Worm (Caenorhabditis elegans) whole organism, young adult: ENCODE measurements around the gene T24C4.10.
A peak's percentile ranks its signal among the peaks of the same experiment; 100 is the strongest.

Source experiments
- B0019.2 ChIP-seq: fragments of 200-800 bp; sonication (Bioruptor generic); conservative IDR thresholded peaks from 2 replicates; pipeline ENCODE4 v1.3.6; 2022; ENCODE audit warnings: missing genetic modification reagents, missing genetic modification characterization, missing compliant biosample characterization
- C17E4.6 ChIP-seq: fragments of 200-800 bp; sonication (Bioruptor generic); IDR thresholded peaks from 2 replicates; pipeline ENCODE4 v1.3.6; 2022; ENCODE audit warnings: missing genetic modification reagents, missing genetic modification characterization, missing compliant biosample characterization
- D2030.7 ChIP-seq: fragments of 200-800 bp; sonication (Bioruptor generic); IDR thresholded peaks from 2 replicates; pipeline ENCODE4 v1.3.6; 2022; ENCODE audit warnings: missing genetic modification reagents, missing genetic modification characterization, missing compliant biosample characterization
- F10E7.11 ChIP-seq: sonication (generic microtip); optimal IDR thresholded peaks from 2 replicates; lab custom pipeline; 2017; ENCODE audit warnings: mild to moderate bottlenecking, missing genetic modification characterization, moderate library complexity, missing compliant biosample characterization
- F52B5.7 ChIP-seq: sonication (generic microtip); optimal IDR thresholded peaks from 2 replicates; lab custom pipeline; 2016; ENCODE audit warnings: mild to moderate bottlenecking, missing genetic modification characterization, missing compliant biosample characterization
- F57C9.4 ChIP-seq: sonication (generic microtip); optimal IDR thresholded peaks from 2 replicates; lab custom pipeline; 2017; ENCODE audit warnings: mild to moderate bottlenecking, missing genetic modification characterization, missing compliant biosample characterization
- Y53F4B.3 ChIP-seq: fragments of 200-800 bp; sonication (Bioruptor generic); IDR thresholded peaks from 2 replicates; pipeline ENCODE4 v1.3.6; 2022; ENCODE audit warnings: missing genetic modification reagents, missing genetic modification characterization, missing compliant biosample characterization
- Y79H2A.3 ChIP-seq: fragments of 200-800 bp; sonication (Bioruptor generic); conservative IDR thresholded peaks from 2 replicates; pipeline ENCODE4 v1.3.6; 2022; ENCODE audit warnings: missing genetic modification reagents, missing genetic modification characterization, missing compliant biosample characterization
- ZK185.1 ChIP-seq: sonication (generic microtip); optimal IDR thresholded peaks from 2 replicates; lab custom pipeline; 2016; ENCODE audit warnings: mild to moderate bottlenecking, missing genetic modification characterization, missing compliant biosample characterization; ENCODE audit not compliant: poor library complexity, severe bottlenecking
- ama-1 ChIP-seq, 3 experiments: fragments of 150-350 bp in 1 of 3; sonication (generic microtip) in 2 of 3; optimal IDR thresholded peaks; 2 replicates each; lab custom pipeline; 2014 to 2018; ENCODE audit warnings: missing biosample characterization in 2 of 3, missing genetic modification characterization in 2 of 3, missing genetic modification reagents in 2 of 3
- aptf-2 ChIP-seq: fragments of 200-800 bp; sonication (Bioruptor generic); conservative IDR thresholded peaks from 2 replicates; pipeline ENCODE4 v1.3.6; 2022; ENCODE audit warnings: missing genetic modification reagents, missing genetic modification characterization, missing compliant biosample characterization
- aptf-3 ChIP-seq: fragments of 200-800 bp; sonication (Bioruptor generic); IDR thresholded peaks from 2 replicates; pipeline ENCODE4 v1.3.6; 2022; ENCODE audit warnings: missing genetic modification characterization, missing compliant biosample characterization
- atf-7 ChIP-seq: sonication (generic microtip); optimal IDR thresholded peaks from 2 replicates; lab custom pipeline; 2017; ENCODE audit warnings: mild to moderate bottlenecking, missing genetic modification characterization, missing compliant biosample characterization
- attf-3 ChIP-seq: fragments of 200-800 bp; sonication (Bioruptor generic); conservative IDR thresholded peaks from 2 replicates; pipeline ENCODE4 v1.3.6; 2022; ENCODE audit warnings: missing genetic modification reagents, missing genetic modification characterization, missing compliant biosample characterization
- attf-6 ChIP-seq: fragments of 200-800 bp; sonication (Bioruptor generic); IDR thresholded peaks from 2 replicates; pipeline ENCODE4 v1.3.6; 2022; ENCODE audit warnings: missing genetic modification reagents, missing genetic modification characterization, missing compliant biosample characterization
- bed-1 ChIP-seq: fragments of 200-800 bp; sonication (Bioruptor generic); IDR thresholded peaks from 2 replicates; pipeline ENCODE4 v1.3.6; 2022; ENCODE audit warnings: missing genetic modification reagents, missing genetic modification characterization, missing compliant biosample characterization
- ccch-3 ChIP-seq: fragments of 200-800 bp; sonication (Bioruptor generic); optimal IDR thresholded peaks from 2 replicates; lab custom pipeline; 2018; ENCODE audit warnings: mild to moderate bottlenecking, missing genetic modification characterization, missing compliant biosample characterization
- cebp-2 ChIP-seq: fragments of 200-800 bp; sonication (Bioruptor generic); IDR thresholded peaks from 2 replicates; pipeline ENCODE4 v1.3.6; 2022; ENCODE audit warnings: missing genetic modification characterization, missing compliant biosample characterization
- ceh-58 ChIP-seq: fragments of 200-800 bp; sonication (Bioruptor generic); IDR thresholded peaks from 2 replicates; pipeline ENCODE4 v1.3.6; 2022; ENCODE audit warnings: missing genetic modification characterization, missing compliant biosample characterization
- ceh-79 ChIP-seq: sonication (generic microtip); optimal IDR thresholded peaks from 2 replicates; lab custom pipeline; 2017; ENCODE audit warnings: mild to moderate bottlenecking, missing genetic modification characterization, missing compliant biosample characterization
- chd-7 ChIP-seq: sonication (generic microtip); optimal IDR thresholded peaks from 2 replicates; lab custom pipeline; 2016; ENCODE audit warnings: mild to moderate bottlenecking, missing genetic modification characterization, moderate library complexity, missing compliant biosample characterization
- dox-1 ChIP-seq: fragments of 200-800 bp; sonication (Bioruptor generic); IDR thresholded peaks from 2 replicates; pipeline ENCODE4 v1.3.6; 2022; ENCODE audit warnings: missing genetic modification reagents, missing genetic modification characterization, missing compliant biosample characterization
- dpff-1 ChIP-seq: sonication (generic microtip); optimal IDR thresholded peaks from 2 replicates; lab custom pipeline; 2017; ENCODE audit warnings: mild to moderate bottlenecking, missing genetic modification characterization, missing compliant biosample characterization
- efl-1 ChIP-seq: fragments of 150-350 bp; optimal IDR thresholded peaks from 2 replicates; lab custom pipeline; 2014; ENCODE audit warnings: missing biosample characterization, missing genetic modification reagents, missing genetic modification characterization
- egl-18 ChIP-seq: fragments of 200-800 bp; sonication (Bioruptor generic); IDR thresholded peaks from 2 replicates; pipeline ENCODE4 v1.3.6; 2022; ENCODE audit warnings: missing genetic modification reagents, missing genetic modification characterization, missing compliant biosample characterization
- egl-44 ChIP-seq: fragments of 200-800 bp; sonication (Bioruptor generic); IDR thresholded peaks from 2 replicates; pipeline ENCODE4 v1.3.6; 2022; ENCODE audit warnings: missing genetic modification reagents, missing genetic modification characterization, missing compliant biosample characterization
- him-1 ChIP-seq: sonication (generic microtip); optimal IDR thresholded peaks from 2 replicates; lab custom pipeline; 2016; ENCODE audit warnings: missing genotype, missing genetic modification reagents, missing genetic modification characterization, missing compliant biosample characterization
- hlh-26 ChIP-seq: fragments of 200-800 bp; sonication (Bioruptor generic); conservative IDR thresholded peaks from 2 replicates; pipeline ENCODE4 v1.3.6; 2022; ENCODE audit warnings: missing genetic modification reagents, missing genetic modification characterization, missing compliant biosample characterization
- hsf-1 ChIP-seq: fragments of 200-800 bp; sonication (Bioruptor generic); IDR thresholded peaks from 2 replicates; pipeline ENCODE4 v1.3.6; 2022; ENCODE audit warnings: missing genetic modification reagents, missing genetic modification characterization, missing compliant biosample characterization
- let-526 ChIP-seq: fragments of 200-800 bp; sonication (Bioruptor generic); IDR thresholded peaks from 2 replicates; pipeline ENCODE4 v1.3.6; 2022; ENCODE audit warnings: missing genetic modification reagents, missing genetic modification characterization, missing compliant biosample characterization
- lin-40 ChIP-seq: sonication (generic microtip); optimal IDR thresholded peaks from 2 replicates; lab custom pipeline; 2016; ENCODE audit warnings: missing genetic modification characterization, mild to moderate bottlenecking, missing compliant biosample characterization, missing genotype, missing genetic modification reagents
- lsl-1 ChIP-seq: fragments of 200-800 bp; sonication (Bioruptor generic); optimal IDR thresholded peaks from 2 replicates; lab custom pipeline; 2018; ENCODE audit warnings: mild to moderate bottlenecking, missing genetic modification characterization, moderate library complexity, missing compliant biosample characterization
- madf-3 ChIP-seq: fragments of 200-800 bp; sonication (Bioruptor generic); IDR thresholded peaks from 2 replicates; pipeline ENCODE4 v1.3.6; 2022; ENCODE audit warnings: missing genetic modification reagents, missing genetic modification characterization, missing compliant biosample characterization
- mcd-1 ChIP-seq: fragments of 200-800 bp; sonication (Bioruptor generic); IDR thresholded peaks from 2 replicates; pipeline ENCODE4 v1.3.6; 2022; ENCODE audit warnings: missing genetic modification reagents, missing genetic modification characterization, missing compliant biosample characterization
- nfya-1 ChIP-seq: sonication (generic microtip); optimal IDR thresholded peaks from 2 replicates; lab custom pipeline; 2017; ENCODE audit warnings: antibody characterized with exemption, missing compliant biosample characterization, missing genetic modification characterization, borderline replicate concordance; ENCODE audit not compliant: insufficient read depth
- nfya-2 ChIP-seq: fragments of 200-800 bp; sonication (Bioruptor generic); IDR thresholded peaks from 2 replicates; pipeline ENCODE4 v1.3.6; 2022; ENCODE audit warnings: missing genetic modification reagents, missing genetic modification characterization, missing compliant biosample characterization
- nhr-90 ChIP-seq: sonication (generic microtip); optimal IDR thresholded peaks from 2 replicates; lab custom pipeline; 2016; ENCODE audit warnings: missing genotype, mild to moderate bottlenecking, missing genetic modification characterization, missing compliant biosample characterization
- pbrm-1 ChIP-seq: fragments of 200-800 bp; sonication (Bioruptor generic); IDR thresholded peaks from 2 replicates; pipeline ENCODE4 v1.3.6; 2022; ENCODE audit warnings: missing genetic modification reagents, missing genetic modification characterization, missing compliant biosample characterization
- sdz-38 ChIP-seq: sonication (generic microtip); optimal IDR thresholded peaks from 2 replicates; lab custom pipeline; 2016; ENCODE audit warnings: missing genotype, missing genetic modification characterization, missing compliant biosample characterization
- snpc-1.1 ChIP-seq: sonication (generic microtip); optimal IDR thresholded peaks from 2 replicates; lab custom pipeline; 2017; ENCODE audit warnings: missing genetic modification characterization, mild to moderate bottlenecking, missing compliant biosample characterization, antibody characterized with exemption, moderate library complexity, missing genotype, missing genetic modification reagents; ENCODE audit not compliant: insufficient read depth
- snpc-1.3 ChIP-seq: sonication (generic microtip); optimal IDR thresholded peaks from 2 replicates; lab custom pipeline; 2017; ENCODE audit warnings: missing genetic modification characterization, mild to moderate bottlenecking, missing compliant biosample characterization, antibody characterized with exemption, moderate library complexity, missing genotype, missing genetic modification reagents; ENCODE audit not compliant: insufficient read depth
- snpc-3.4 ChIP-seq: sonication (generic microtip); optimal IDR thresholded peaks from 2 replicates; lab custom pipeline; 2017; ENCODE audit warnings: missing genetic modification characterization, mild to moderate bottlenecking, missing compliant biosample characterization, antibody characterized with exemption, moderate library complexity, missing genotype, missing genetic modification reagents
- unc-62 ChIP-seq: fragments of 150-350 bp; optimal IDR thresholded peaks from 2 replicates; lab custom pipeline; 2014; ENCODE audit warnings: missing biosample characterization, missing genetic modification reagents, missing genetic modification characterization
- zim-3 ChIP-seq: sonication (generic microtip); optimal IDR thresholded peaks from 2 replicates; lab custom pipeline; 2017; ENCODE audit warnings: mild to moderate bottlenecking, missing genetic modification characterization, moderate library complexity, missing compliant biosample characterization
- ztf-22 ChIP-seq: fragments of 200-800 bp; sonication (Bioruptor generic); optimal IDR thresholded peaks from 2 replicates; lab custom pipeline; 2018; ENCODE audit warnings: mild to moderate bottlenecking, missing genetic modification characterization, moderate library complexity, missing compliant biosample characterization
- ztf-28 ChIP-seq: fragments of 200-800 bp; sonication (Bioruptor generic); IDR thresholded peaks from 2 replicates; pipeline ENCODE4 v1.3.6; 2022; ENCODE audit warnings: missing genetic modification reagents, missing genetic modification characterization, missing compliant biosample characterization
- ztf-3 ChIP-seq: fragments of 200-800 bp; sonication (Bioruptor generic); optimal IDR thresholded peaks from 2 replicates; lab custom pipeline; 2018; ENCODE audit warnings: mild to moderate bottlenecking, missing genetic modification characterization, missing compliant biosample characterization
- ztf-6 ChIP-seq: fragments of 200-800 bp; sonication (Bioruptor generic); IDR thresholded peaks from 2 replicates; pipeline ENCODE4 v1.3.6; 2022; ENCODE audit warnings: missing genetic modification reagents, missing genetic modification characterization, missing compliant biosample characterization

T24C4.10 gene

DNA sequence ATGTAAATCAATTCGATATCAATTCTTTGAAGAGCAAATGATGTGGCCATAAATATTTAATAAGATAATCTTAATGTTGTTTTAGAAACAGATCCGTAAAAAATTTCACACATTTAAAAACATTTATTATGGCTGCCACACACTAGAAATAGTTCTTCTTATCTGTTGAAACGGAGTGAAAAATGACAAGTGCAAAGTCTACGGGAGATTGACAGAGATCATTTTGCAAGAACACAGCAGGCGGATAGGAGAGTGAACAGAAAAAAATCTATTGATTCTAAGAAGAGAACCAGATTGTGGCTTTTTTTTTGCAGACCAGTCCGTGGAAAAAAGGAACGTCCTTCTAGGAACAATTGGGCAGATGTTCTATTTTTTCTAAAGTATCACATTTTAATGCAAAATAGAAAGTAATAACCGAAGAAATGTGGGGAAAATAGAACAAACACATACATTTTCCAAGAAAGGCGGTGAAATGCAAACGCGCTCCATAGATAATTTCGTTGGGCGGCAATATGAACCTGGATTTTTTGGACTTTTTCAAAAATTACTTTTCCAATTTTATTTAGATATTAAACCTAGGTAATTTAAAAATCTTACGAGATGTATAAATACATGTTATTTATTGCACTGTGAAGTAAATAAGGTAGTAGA is 10.7 kb upstream of the T24C4.10 start (continued):
- TF ChIP-seq F10E7.11 (tag; lab: Kevin White, UChicago), result no peak
- no peak for TF ChIP-seq pbrm-1 (GFP tag; lab: Robert Waterston, UW)
- TF ChIP-seq unc-62 (GFP tag; lab: Kevin White, UChicago), result no peak
- TF ChIP-seq ztf-3 (GFP tag; lab: Kevin White, UChicago), result no peak
- TF ChIP-seq efl-1 (GFP tag; lab: Kevin White, UChicago), result peak; percentile 57
- TF ChIP-seq egl-18, result no peak
- peak; percentile 11; the same call in 1 of the 2 replicates for TF ChIP-seq D2030.7 (GFP tag; lab: Robert Waterston, UW)
- no peak for TF ChIP-seq ama-1 (optimal IDR thresholded peaks at IDR 0.05; lab: Kevin White, UChicago)
- no peak for TF ChIP-seq ama-1 (GFP tag; optimal IDR thresholded peaks at IDR 0.05; lab: Kevin White, UChicago)
- no peak for TF ChIP-seq aptf-2
- TF ChIP-seq nfya-2 (GFP tag; lab: Robert Waterston, UW), result no peak
- TF ChIP-seq F52B5.7 (tag; lab: Kevin White, UChicago), result no peak
- TF ChIP-seq zim-3 (tag; lab: Kevin White, UChicago), result no peak
- no peak for TF ChIP-seq nfya-1
- no peak for TF ChIP-seq lsl-1
- TF ChIP-seq bed-1 (GFP tag; lab: Robert Waterston, UW), result no peak
- no peak for TF ChIP-seq hlh-26 (GFP tag; lab: Robert Waterston, UW)
- TF ChIP-seq mcd-1 (GFP tag; lab: Robert Waterston, UW), result peak; percentile 85
- TF ChIP-seq aptf-3 (GFP tag; lab: Robert Waterston, UW), result no peak
- TF ChIP-seq dox-1 (GFP tag; lab: Robert Waterston, UW), result no peak
- TF ChIP-seq Y79H2A.3 (GFP tag; lab: Robert Waterston, UW), result no peak
- no peak for TF ChIP-seq B0019.2 (GFP tag; lab: Robert Waterston, UW)
- TF ChIP-seq ztf-6, result no peak
- TF ChIP-seq attf-6 (GFP tag; lab: Robert Waterston, UW), result no peak
- no peak for TF ChIP-seq C17E4.6 (GFP tag; lab: Robert Waterston, UW)
- TF ChIP-seq ceh-79, result no peak
- no peak for TF ChIP-seq cebp-2
- no peak for TF ChIP-seq ztf-22 (GFP tag; lab: Kevin White, UChicago)
- no peak for TF ChIP-seq ztf-28 (GFP tag; lab: Robert Waterston, UW)
- TF ChIP-seq him-1 (tag; lab: Kevin White, UChicago), result peak; percentile 25
- TF ChIP-seq F57C9.4 (tag; lab: Kevin White, UChicago), result no peak
- TF ChIP-seq nhr-90 (tag; lab: Kevin White, UChicago), result no peak
- TF ChIP-seq hsf-1 (GFP tag; lab: Robert Waterston, UW), result no peak
- no peak for TF ChIP-seq atf-7 (tag; lab: Kevin White, UChicago)
- no peak for TF ChIP-seq snpc-1.3
- TF ChIP-seq dpff-1 (tag; lab: Kevin White, UChicago), result no peak
- TF ChIP-seq let-526 (GFP tag; lab: Robert Waterston, UW), result no peak
- no peak for TF ChIP-seq ZK185.1 (tag; lab: Kevin White, UChicago)
- TF ChIP-seq attf-3 (GFP tag; lab: Robert Waterston, UW), result 0 out of 2 replicates have a peak, but pooled peaks have one; percentile 8
- TF ChIP-seq snpc-3.4 (tag; lab: Kevin White, UChicago), result no peak
- no peak for TF ChIP-seq Y53F4B.3 (GFP tag; lab: Robert Waterston, UW)
- no peak for TF ChIP-seq chd-7 (tag; lab: Kevin White, UChicago)
- TF ChIP-seq ceh-58 (GFP tag; lab: Robert Waterston, UW), result no peak
- TF ChIP-seq snpc-1.1 (tag; lab: Kevin White, UChicago), result no peak
- TF ChIP-seq lin-40 (tag; lab: Kevin White, UChicago), result peak; percentile 25
- TF ChIP-seq egl-44 (GFP tag; lab: Robert Waterston, UW), result no peak
- no peak for TF ChIP-seq ccch-3
- TF ChIP-seq sdz-38 (tag; lab: Kevin White, UChicago), result no peak
- TF ChIP-seq madf-3 (GFP tag; lab: Robert Waterston, UW), result no peak
